Fruit fly (Drosophila melanogaster) whole organism, embryonic: ENCODE results near the gene Sur.

Source experiments
- CG10366 ChIP-seq: fragments of 200-800 bp; sonication (Bioruptor generic); IDR thresholded peaks from 2 replicates; pipeline ENCODE4 v1.3.6; 2022; ENCODE audit warnings: missing biosample characterization, missing genetic modification characterization
- CG10431 ChIP-seq: fragments of 200-800 bp; sonication (Bioruptor generic); optimal IDR thresholded peaks from 3 replicates; lab custom pipeline; 2018; ENCODE audit warnings: missing biosample characterization, mild to moderate bottlenecking, missing genetic modification characterization
- CG10654 ChIP-seq: fragments of 200-800 bp; sonication (Bioruptor generic); optimal IDR thresholded peaks from 2 replicates; lab custom pipeline; 2016; ENCODE audit warnings: missing biosample characterization, missing genetic modification characterization
- CG11695 ChIP-seq: fragments of 200-800 bp; sonication (Bioruptor generic); IDR thresholded peaks from 3 replicates; pipeline ENCODE4 v1.3.6; 2022; ENCODE audit warnings: missing biosample characterization, missing genetic modification characterization
- CG15601 ChIP-seq: fragments of 200-800 bp; sonication (Bioruptor generic); optimal IDR thresholded peaks from 3 replicates; lab custom pipeline; 2019; ENCODE audit warnings: missing biosample characterization, mild to moderate bottlenecking, missing genetic modification characterization, moderate library complexity
- CG1792 ChIP-seq: fragments of 200-800 bp; sonication (Bioruptor generic); optimal IDR thresholded peaks from 2 replicates; lab custom pipeline; 2016; ENCODE audit warnings: missing biosample characterization, missing genetic modification characterization
- CG18262 ChIP-seq: fragments of 200-800 bp; optimal IDR thresholded peaks from 3 replicates; lab custom pipeline; 2019; ENCODE audit warnings: missing biosample characterization, mild to moderate bottlenecking, missing genetic modification characterization, moderate library complexity
- CG18476 ChIP-seq: fragments of 200-800 bp; sonication (Bioruptor generic); optimal IDR thresholded peaks from 2 replicates; lab custom pipeline; 2016; ENCODE audit warnings: missing biosample characterization, mild to moderate bottlenecking, missing genetic modification characterization
- CG2120 ChIP-seq: fragments of 200-800 bp; sonication (Bioruptor generic); optimal IDR thresholded peaks from 3 replicates; lab custom pipeline; 2016; ENCODE audit warnings: missing biosample characterization, missing genetic modification characterization
- CG3065 ChIP-seq: fragments of 200-800 bp; sonication (Bioruptor generic); optimal IDR thresholded peaks from 2 replicates; lab custom pipeline; 2016; ENCODE audit warnings: missing biosample characterization, missing genetic modification characterization
- CG32532 ChIP-seq: fragments of 200-800 bp; sonication (Bioruptor generic); IDR thresholded peaks from 2 replicates; pipeline ENCODE4 v1.3.6; 2022; ENCODE audit warnings: missing biosample characterization, missing genetic modification characterization
- CG33557 ChIP-seq: fragments of 200-800 bp; sonication (Bioruptor generic); optimal IDR thresholded peaks from 2 replicates; lab custom pipeline; 2019; ENCODE audit warnings: missing biosample characterization, mild to moderate bottlenecking, missing genetic modification characterization, moderate library complexity
- CG4328 ChIP-seq: fragments of 200-800 bp; sonication (Bioruptor generic); optimal IDR thresholded peaks from 3 replicates; lab custom pipeline; 2017; ENCODE audit warnings: missing biosample characterization, missing genetic modification reagents, missing genetic modification characterization
- CG4404 ChIP-seq: fragments of 200-800 bp; sonication (Bioruptor generic); IDR thresholded peaks from 2 replicates; pipeline ENCODE4 v1.3.6; 2022; ENCODE audit warnings: missing biosample characterization, missing genetic modification characterization
- CG6654 ChIP-seq: fragments of 200-800 bp; sonication (Bioruptor generic); optimal IDR thresholded peaks from 2 replicates; lab custom pipeline; 2017; ENCODE audit warnings: missing biosample characterization, mild to moderate bottlenecking, missing genetic modification characterization
- CG7271 ChIP-seq: fragments of 200-800 bp; sonication (Bioruptor generic); optimal IDR thresholded peaks from 2 replicates; lab custom pipeline; 2018; ENCODE audit warnings: missing biosample characterization, mild to moderate bottlenecking, missing genetic modification characterization, moderate library complexity
- CG7556 ChIP-seq: fragments of 200-800 bp; sonication (Bioruptor generic); optimal IDR thresholded peaks from 2 replicates; lab custom pipeline; 2017; ENCODE audit warnings: missing biosample characterization, mild to moderate bottlenecking, missing genetic modification characterization
- CG7839 ChIP-seq: fragments of 200-800 bp; sonication (Bioruptor generic); optimal IDR thresholded peaks from 3 replicates; lab custom pipeline; 2018; ENCODE audit warnings: missing biosample characterization, mild to moderate bottlenecking, missing genetic modification characterization, moderate library complexity
- CG8478 ChIP-seq: fragments of >200 bp; optimal IDR thresholded peaks from 2 replicates; lab custom pipeline; 2018
- CG9797 ChIP-seq: fragments of 200-800 bp; sonication (Bioruptor generic); optimal IDR thresholded peaks from 3 replicates; lab custom pipeline; 2018; ENCODE audit warnings: missing biosample characterization, mild to moderate bottlenecking, missing genetic modification characterization
- Chrac-16 ChIP-seq: fragments of 200-800 bp; sonication (Bioruptor generic); optimal IDR thresholded peaks from 3 replicates; lab custom pipeline; 2016; ENCODE audit warnings: missing biosample characterization, missing genetic modification characterization
- D19B ChIP-seq: fragments of 200-800 bp; sonication (Bioruptor generic); optimal IDR thresholded peaks from 2 replicates; lab custom pipeline; 2017; ENCODE audit warnings: missing biosample characterization, mild to moderate bottlenecking, missing genetic modification characterization
- HmgD ChIP-seq: fragments of 200-800 bp; sonication (Bioruptor generic); optimal IDR thresholded peaks from 3 replicates; lab custom pipeline; 2016; ENCODE audit warnings: missing biosample characterization, missing genetic modification characterization
- MBD-R2 ChIP-seq: fragments of 200-800 bp; sonication (Bioruptor generic); IDR thresholded peaks from 2 replicates; pipeline ENCODE4 v1.3.6; 2022; ENCODE audit warnings: missing biosample characterization, missing genetic modification characterization
- Neu2 ChIP-seq: fragments of 200-800 bp; sonication (Bioruptor generic); optimal IDR thresholded peaks from 3 replicates; lab custom pipeline; 2016; ENCODE audit warnings: missing biosample characterization, missing genetic modification characterization, borderline replicate concordance
- Rx ChIP-seq: fragments of 200-800 bp; sonication (Bioruptor generic); IDR thresholded peaks from 2 replicates; pipeline ENCODE4 v1.3.6; 2022; ENCODE audit warnings: missing biosample characterization, missing genetic modification characterization
- Scr ChIP-seq: fragments of 200-800 bp; sonication (Bioruptor generic); IDR thresholded peaks from 2 replicates; pipeline ENCODE4 v1.3.6; 2022; ENCODE audit warnings: missing biosample characterization, missing genetic modification characterization; ENCODE audit not compliant: partially characterized antibody
- Ssrp ChIP-seq: fragments of 200-800 bp; sonication (Bioruptor generic); optimal IDR thresholded peaks from 2 replicates; lab custom pipeline; 2018; ENCODE audit warnings: missing biosample characterization, mild to moderate bottlenecking, missing genetic modification characterization, moderate library complexity
- Usf ChIP-seq: fragments of 200-800 bp; sonication (Bioruptor generic); optimal IDR thresholded peaks from 2 replicates; lab custom pipeline; 2017; ENCODE audit warnings: missing genotype, missing biosample characterization, missing genetic modification characterization
- Xrp1 ChIP-seq: fragments of 200-800 bp; sonication (Bioruptor generic); IDR thresholded peaks from 2 replicates; pipeline ENCODE4 v1.3.6; 2022; ENCODE audit warnings: missing biosample characterization, missing genetic modification characterization
- abd-A ChIP-seq: fragments of 200-800 bp; sonication (Bioruptor generic); optimal IDR thresholded peaks from 3 replicates; lab custom pipeline; 2019; ENCODE audit warnings: missing biosample characterization, mild to moderate bottlenecking, missing genetic modification characterization, moderate library complexity
- bcd ChIP-seq: fragments of 200-800 bp; sonication (Bioruptor generic); optimal IDR thresholded peaks from 2 replicates; lab custom pipeline; 2017; ENCODE audit warnings: missing biosample characterization, mild to moderate bottlenecking, missing genetic modification characterization
- chm ChIP-seq: fragments of 200-800 bp; sonication (Bioruptor generic); IDR thresholded peaks from 2 replicates; pipeline ENCODE4 v1.3.6; 2022; ENCODE audit warnings: missing biosample characterization, missing genetic modification characterization
- chn ChIP-seq: fragments of 200-800 bp; sonication (Bioruptor generic); optimal IDR thresholded peaks from 2 replicates; lab custom pipeline; 2016; ENCODE audit warnings: missing biosample characterization, missing genetic modification characterization
- dysf ChIP-seq: fragments of 200-800 bp; sonication (Bioruptor generic); IDR thresholded peaks from 3 replicates; pipeline ENCODE4 v1.3.6; 2022; ENCODE audit warnings: missing biosample characterization, missing genetic modification characterization
- esg ChIP-seq: fragments of 200-800 bp; sonication (Bioruptor generic); conservative IDR thresholded peaks from 2 replicates; pipeline ENCODE4 v1.3.6; 2022; ENCODE audit warnings: missing biosample characterization, missing genetic modification characterization
- fu2 ChIP-seq: fragments of 200-800 bp; sonication (Bioruptor generic); optimal IDR thresholded peaks from 2 replicates; lab custom pipeline; 2016; ENCODE audit warnings: missing biosample characterization, missing genetic modification characterization
- gsb-n ChIP-seq: fragments of 200-800 bp; sonication (Bioruptor generic); optimal IDR thresholded peaks from 3 replicates; lab custom pipeline; 2018; ENCODE audit warnings: missing biosample characterization, mild to moderate bottlenecking, missing genetic modification characterization
- hbn ChIP-seq: fragments of 200-800 bp; sonication (Bioruptor generic); IDR thresholded peaks from 2 replicates; pipeline ENCODE4 v1.3.6; 2022; ENCODE audit warnings: missing biosample characterization, missing genetic modification characterization; ENCODE audit not compliant: partially characterized antibody
- klu ChIP-seq: fragments of 200-800 bp; sonication (Bioruptor generic); IDR thresholded peaks from 2 replicates; pipeline ENCODE4 v1.3.6; 2022; ENCODE audit warnings: missing biosample characterization, missing genetic modification characterization
- lola ChIP-seq, 3 experiments: fragments of >200 bp in 2 of 3; fragments of 200-800 bp in 1 of 3; sonication (Bioruptor generic) in 1 of 3; optimal IDR thresholded peaks; 2 replicates each; lab custom pipeline; 2017 to 2019; ENCODE audit warnings: missing biosample characterization in 3 of 3, missing genetic modification characterization in 3 of 3, mild to moderate bottlenecking in 1 of 3, moderate library complexity in 1 of 3
- pan ChIP-seq, 4 experiments: fragments of >200 bp in 3 of 4; fragments of 200-800 bp in 1 of 4; sonication (Bioruptor generic) in 1 of 4; optimal IDR thresholded peaks in 3 of 4; IDR thresholded peaks in 1 of 4; 2 replicates each; pipeline versions ENCODE4 v1.3.6 to Lab custom; 2017 to 2022; ENCODE audit warnings: missing biosample characterization in 2 of 4, missing genetic modification characterization in 2 of 4, mixed read lengths in 1 of 4
- pnt ChIP-seq: fragments of 200-800 bp; sonication (Bioruptor generic); optimal IDR thresholded peaks from 3 replicates; lab custom pipeline; 2016; ENCODE audit warnings: missing biosample characterization, missing genetic modification characterization
- psq ChIP-seq: fragments of 200-800 bp; sonication (Bioruptor generic); optimal IDR thresholded peaks from 2 replicates; lab custom pipeline; 2017; ENCODE audit warnings: missing biosample characterization, missing genetic modification characterization
- ranshi ChIP-seq: fragments of 200-800 bp; sonication (Bioruptor generic); IDR thresholded peaks from 2 replicates; pipeline ENCODE4 v1.3.6; 2022; ENCODE audit warnings: missing biosample characterization, missing genetic modification characterization
- rib ChIP-seq: fragments of 200-800 bp; sonication (Bioruptor generic); IDR thresholded peaks from 2 replicates; pipeline ENCODE4 v1.3.6; 2022; ENCODE audit warnings: missing biosample characterization, missing genetic modification characterization
- sob ChIP-seq: fragments of 200-800 bp; sonication (Bioruptor generic); IDR thresholded peaks from 2 replicates; pipeline ENCODE4 v1.3.6; 2022; ENCODE audit warnings: missing biosample characterization, missing genetic modification characterization
- sqz ChIP-seq: fragments of 200-800 bp; sonication (Bioruptor generic); optimal IDR thresholded peaks from 3 replicates; lab custom pipeline; 2018; ENCODE audit warnings: missing biosample characterization, mild to moderate bottlenecking, missing genetic modification characterization
- sr ChIP-seq: fragments of 200-800 bp; sonication (Bioruptor generic); IDR thresholded peaks from 3 replicates; pipeline ENCODE4 v1.3.6; 2022; ENCODE audit warnings: missing biosample characterization, missing genetic modification characterization
- sug ChIP-seq: fragments of 200-800 bp; optimal IDR thresholded peaks from 2 replicates; lab custom pipeline; 2019; ENCODE audit warnings: missing biosample characterization, mild to moderate bottlenecking, missing genetic modification characterization, moderate library complexity
- tap ChIP-seq: fragments of 200-800 bp; optimal IDR thresholded peaks from 3 replicates; lab custom pipeline; 2019; ENCODE audit warnings: missing biosample characterization, mild to moderate bottlenecking, missing genetic modification characterization, moderate library complexity

Sur gene

DNA sequence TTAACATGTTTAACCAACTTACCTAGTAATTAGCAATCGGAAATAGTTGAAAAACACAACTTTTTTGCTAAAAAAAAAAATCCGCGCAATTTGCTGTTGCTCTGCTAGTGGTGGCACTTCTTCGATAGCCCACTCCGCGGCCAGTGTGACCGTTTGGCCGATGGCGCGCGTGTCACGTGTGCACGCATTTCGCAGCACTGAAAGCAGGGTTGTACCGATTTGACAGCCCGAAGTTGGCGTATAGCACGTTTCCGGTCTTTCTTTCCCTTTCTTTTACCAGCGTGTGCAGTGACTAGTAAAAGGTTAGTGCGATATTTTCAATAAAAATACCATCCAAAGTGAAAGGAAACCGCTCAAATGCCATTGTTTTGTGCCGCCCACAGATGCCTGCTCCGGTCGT, 1.9 kb upstream of the Sur start, which contains the start of the genes Ripalpha and RpL7 (continued):
- TF ChIP-seq CG1792 (GFP tag; lab: Kevin White, UChicago) (peak; percentile 97), CG33557 (GFP tag; lab: Kevin White, UChicago) (peak; percentile 94), Chrac-16 (peak; percentile 94), CG7839 (peak; percentile 90), CG15601 (tag; lab: Kevin White, UChicago) (peak; percentile 95), pnt (GFP tag; lab: Kevin White, UChicago) (peak; percentile 85), CG18476 (GFP tag; lab: Kevin White, UChicago) (peak; percentile 92), sug (tag; lab: Kevin White, UChicago) (peak; percentile 92), HmgD (peak; percentile 99), CG10654 (GFP tag; lab: Kevin White, UChicago) (peak; percentile 97), rib (GFP tag; lab: Robert Waterston, UW) (peak; percentile 98), CG32532 (GFP tag; lab: Robert Waterston, UW) (peak; percentile 98), sob (GFP tag; lab: Robert Waterston, UW) (peak; percentile 99), CG10366 (GFP tag; lab: Robert Waterston, UW) (peak; percentile 96), CG9797 (peak; percentile 99), CG4328 (peak; percentile 99), Xrp1 (GFP tag; lab: Robert Waterston, UW) (peak; percentile 81), CG6654 (peak; percentile 90), tap (tag; lab: Kevin White, UChicago) (peak; percentile 84), Scr (GFP tag; lab: Robert Waterston, UW) (peak; percentile 85), ranshi (peak; percentile 97), Rx (GFP tag; lab: Robert Waterston, UW) (peak; percentile 98), CG3065 (peak; percentile 97), CG18262 (peak; percentile 84), CG7271 (tag; lab: Kevin White, UChicago) (peak; percentile 98), CG8478 (lab: Kevin White, UChicago) (no peak), abd-A (tag; lab: Kevin White, UChicago) (no peak), dysf (GFP tag; lab: Robert Waterston, UW) (peak; percentile 96), CG11695 (GFP tag; lab: Robert Waterston, UW) (peak; percentile 90), D19B (GFP tag; lab: Kevin White, UChicago) (peak; percentile 91), CG4404 (GFP tag; lab: Robert Waterston, UW) (peak; percentile 85), CG10431 (GFP tag; lab: Kevin White, UChicago) (peak; percentile 97), bcd (peak; percentile 100), lola (GFP tag; optimal IDR thresholded peaks at IDR 0.05; lab: Kevin White, UChicago) (peak in 1 of 3 experiments; percentile 78), esg (GFP tag; lab: Robert Waterston, UW) (peak; percentile 63), hbn (peak; percentile 81), Neu2 (GFP tag; lab: Kevin White, UChicago) (peak; percentile 84), psq (peak; percentile 94), fu2 (GFP tag; lab: Kevin White, UChicago) (peak; percentile 98), sr (GFP tag; lab: Robert Waterston, UW) (peak; percentile 98), MBD-R2 (GFP tag; lab: Robert Waterston, UW) (peak; percentile 99), sqz (GFP tag; lab: Kevin White, UChicago) (peak; percentile 96), pan (optimal IDR thresholded peaks at IDR 0.05; lab: Kevin White, UChicago) (no peak), pan (GFP tag; optimal IDR thresholded peaks at IDR 0.05 in 1 of 2, IDR thresholded peaks at IDR 0.05 in 1 of 2) (peak in 1 of 2 experiments; percentile 96), Usf (GFP tag; lab: Kevin White, UChicago) (peak; percentile 97), Ssrp (tag; lab: Kevin White, UChicago) (peak; percentile 84), gsb-n (tag; lab: Kevin White, UChicago) (peak; percentile 96), klu (GFP tag; lab: Robert Waterston, UW) (peak; percentile 84), CG7556 (peak; percentile 93), chm (peak; percentile 99), CG2120 (peak; percentile 96), chn (GFP tag; lab: Kevin White, UChicago) (peak; percentile 97)
